Fruit fly (Drosophila melanogaster) whole organism, wandering third instar larva: Measurements from ENCODE around the gene Dhc36C.

Experiments used
- Dif ChIP-seq: fragments of 200-275, 200-300 bp; sonication (Bioruptor generic); optimal IDR thresholded peaks from 2 replicates; lab custom pipeline; 2018; ENCODE audit warnings: missing biosample characterization, missing genetic modification characterization; ENCODE audit not compliant: partially characterized antibody
- HLH106 ChIP-seq: fragments of 200-800 bp; optimal IDR thresholded peaks from 3 replicates; lab custom pipeline; 2019; ENCODE audit warnings: missing biosample characterization, mild to moderate bottlenecking, missing genetic modification characterization, moderate library complexity
- Myc ChIP-seq: fragments of >200 bp; optimal IDR thresholded peaks from 2 replicates; lab custom pipeline; 2017
- N ChIP-seq: fragments of >200 bp; optimal IDR thresholded peaks from 2 replicates; lab custom pipeline; 2018; ENCODE audit warnings: missing biosample characterization, missing external identifiers, missing genetic modification characterization
- OdsH ChIP-seq: fragments of 200-800 bp; sonication (Bioruptor generic); optimal IDR thresholded peaks from 2 replicates; lab custom pipeline; 2016; ENCODE audit warnings: missing biosample characterization, mild to moderate bottlenecking, missing genetic modification characterization
- Rel ChIP-seq, 2 experiments: fragments of 200-800 bp; sonication (Bioruptor generic) in 1 of 2; optimal IDR thresholded peaks; 2 replicates in 1 of 2; 3 replicates in 1 of 2; lab custom pipeline; 2016 to 2019; ENCODE audit warnings: mild to moderate bottlenecking in 2 of 2, missing biosample characterization in 2 of 2, missing genetic modification characterization in 2 of 2, moderate library complexity in 1 of 2
- Vsx2 ChIP-seq: fragments of 200-300, 225-300 bp; sonication (Bioruptor generic); optimal IDR thresholded peaks from 2 replicates; lab custom pipeline; 2018; ENCODE audit warnings: missing biosample characterization, missing genetic modification characterization; ENCODE audit not compliant: partially characterized antibody
- br ChIP-seq: fragments of 200-800 bp; sonication (Bioruptor generic); optimal IDR thresholded peaks from 2 replicates; lab custom pipeline; 2016; ENCODE audit warnings: missing biosample characterization, missing genetic modification characterization
- dl ChIP-seq, 2 experiments: fragments of 175-275, 200-275 bp in 1 of 2; fragments of 200-275 bp in 1 of 2; sonication (Bioruptor generic); optimal IDR thresholded peaks; lab custom pipeline; 2018; ENCODE audit warnings: mild to moderate bottlenecking in 2 of 2, missing biosample characterization in 2 of 2, missing genetic modification characterization in 2 of 2, moderate library complexity in 2 of 2; ENCODE audit not compliant: partially characterized antibody in 2 of 2, insufficient read depth in 1 of 2
- h ChIP-seq: fragments of 200-800 bp; sonication (Bioruptor generic); optimal IDR thresholded peaks from 3 replicates; lab custom pipeline; 2016; ENCODE audit warnings: missing biosample characterization, mild to moderate bottlenecking, missing genetic modification characterization
- psq ChIP-seq: fragments of 200-800 bp; sonication (Bioruptor generic); optimal IDR thresholded peaks from 3 replicates; lab custom pipeline; 2017; ENCODE audit warnings: missing biosample characterization, mild to moderate bottlenecking, missing genetic modification characterization, moderate library complexity

dm6 chr2L:17565734-17566133, 64.5 kb downstream of the Dhc36C start:
- no peak for TF ChIP-seq Rel (GFP tag; optimal IDR thresholded peaks at IDR 0.05; lab: Kevin White, UChicago)
- no peak for TF ChIP-seq Rel (tag; optimal IDR thresholded peaks at IDR 0.05; lab: Kevin White, UChicago)
- TF ChIP-seq N (GFP tag; lab: Kevin White, UChicago), result no peak
- TF ChIP-seq psq (GFP tag; lab: Kevin White, UChicago), result no peak
- TF ChIP-seq dl (GFP tag; optimal IDR thresholded peaks at IDR 0.05; lab: Kevin White, UChicago; ENCODE audit: insufficient read depth in 1 of 2, partially characterized antibody in 2 of 2), result no peak
- TF ChIP-seq Dif (GFP tag; lab: Kevin White, UChicago), result no peak
- no peak for TF ChIP-seq OdsH (GFP tag; lab: Kevin White, UChicago)
- TF ChIP-seq HLH106 (tag; lab: Kevin White, UChicago), result no peak
- no peak for TF ChIP-seq Vsx2
- TF ChIP-seq h, result no peak
- no peak for TF ChIP-seq Myc
- no peak for TF ChIP-seq br
